Fruit fly (Drosophila melanogaster): ENCODE data around the gene Sfp24C1.

- no peak for TF ChIP-seq NC2α (GFP tag; optimal IDR thresholded peaks at IDR 0.05)
- no peak for TF ChIP-seq CG1832 (GFP tag; optimal IDR thresholded peaks at IDR 0.05)
- no peak for TF ChIP-seq CG6689 (GFP tag; IDR thresholded peaks at IDR 0.05)
- no peak for TF ChIP-seq ara (GFP tag; IDR thresholded peaks at IDR 0.05)
- no peak for TF ChIP-seq H15 (GFP tag; IDR thresholded peaks at IDR 0.05)
- no peak for TF ChIP-seq CG12744 (GFP tag; optimal IDR thresholded peaks at IDR 0.05)
- no peak for TF ChIP-seq CG9932 (GFP tag; IDR thresholded peaks at IDR 0.05)
- no peak for TF ChIP-seq Dfd (GFP tag; optimal IDR thresholded peaks at IDR 0.05)
- TF ChIP-seq CrebB (tag; optimal IDR thresholded peaks at IDR 0.05), result no peak
- no peak for TF ChIP-seq abd-A (tag; optimal IDR thresholded peaks at IDR 0.05)
- TF ChIP-seq Adf1 (GFP tag; IDR thresholded peaks at IDR 0.05), result no peak
- TF ChIP-seq eve (GFP tag; optimal IDR thresholded peaks at IDR 0.05), result no peak
- TF ChIP-seq CG17328 (GFP tag; IDR thresholded peaks at IDR 0.05), result no peak
Measured at dm6 chr2L:3698992-3699514, 1.4 kb upstream of the Sfp24C1 start, which contains the start of the genes CG10031 and CG42464.
